Worm (Caenorhabditis elegans) whole organism, L3 larva: ENCODE measurements around the gene B0310.2.

Source experiments
- ama-1 ChIP-seq: fragments of 150-350 bp; optimal IDR thresholded peaks from 2 replicates; lab custom pipeline; 2018
- daf-12 ChIP-seq: fragments of 150-350 bp; optimal IDR thresholded peaks from 2 replicates; lab custom pipeline; 2014; ENCODE audit warnings: missing biosample characterization, missing genetic modification reagents, missing genetic modification characterization
- jun-1 ChIP-seq: fragments of 150-350 bp; optimal IDR thresholded peaks from 2 replicates; lab custom pipeline; 2014; ENCODE audit warnings: missing biosample characterization, missing genetic modification reagents, missing genetic modification characterization
- lsy-12 ChIP-seq: sonication (generic microtip); optimal IDR thresholded peaks from 2 replicates; lab custom pipeline; 2016; ENCODE audit warnings: mild to moderate bottlenecking, missing genetic modification characterization, missing compliant biosample characterization
- nfya-1 ChIP-seq: sonication (generic microtip); optimal IDR thresholded peaks from 2 replicates; lab custom pipeline; 2017; ENCODE audit warnings: missing genetic modification characterization, mild to moderate bottlenecking, missing compliant biosample characterization, antibody characterized with exemption, moderate library complexity; ENCODE audit not compliant: insufficient read depth
- nhr-12 ChIP-seq: fragments of 150-350 bp; optimal IDR thresholded peaks from 2 replicates; lab custom pipeline; 2014; ENCODE audit warnings: missing biosample characterization, missing genetic modification characterization
- nhr-25 ChIP-seq: sonication (generic microtip); optimal IDR thresholded peaks from 2 replicates; lab custom pipeline; 2017; ENCODE audit warnings: missing biosample characterization, missing genetic modification characterization
- nhr-43 ChIP-seq: sonication (generic microtip); optimal IDR thresholded peaks from 2 replicates; lab custom pipeline; 2016; ENCODE audit warnings: mild to moderate bottlenecking, missing genetic modification characterization, missing compliant biosample characterization; ENCODE audit not compliant: poor library complexity, severe bottlenecking
- pqm-1 ChIP-seq: fragments of 150-350 bp; optimal IDR thresholded peaks from 2 replicates; lab custom pipeline; 2017; ENCODE audit warnings: missing biosample characterization, missing genetic modification characterization, inconsistent platforms
- snpc-4 ChIP-seq: fragments of 150-350 bp; optimal IDR thresholded peaks from 2 replicates; lab custom pipeline; 2014; ENCODE audit warnings: missing biosample characterization, missing genetic modification characterization
- unc-39 ChIP-seq: sonication (generic microtip); optimal IDR thresholded peaks from 4 replicates; lab custom pipeline; 2017; ENCODE audit warnings: missing biosample characterization, missing genetic modification characterization
- unc-62 ChIP-seq: fragments of 150-350 bp; sonication (generic microtip); optimal IDR thresholded peaks from 4 replicates; lab custom pipeline; 2014; ENCODE audit warnings: missing biosample characterization, missing genetic modification reagents, missing genetic modification characterization
- ztf-11 ChIP-seq: fragments of 150-350 bp; optimal IDR thresholded peaks from 2 replicates; lab custom pipeline; 2014; ENCODE audit warnings: missing biosample characterization, missing genetic modification characterization

DNA sequence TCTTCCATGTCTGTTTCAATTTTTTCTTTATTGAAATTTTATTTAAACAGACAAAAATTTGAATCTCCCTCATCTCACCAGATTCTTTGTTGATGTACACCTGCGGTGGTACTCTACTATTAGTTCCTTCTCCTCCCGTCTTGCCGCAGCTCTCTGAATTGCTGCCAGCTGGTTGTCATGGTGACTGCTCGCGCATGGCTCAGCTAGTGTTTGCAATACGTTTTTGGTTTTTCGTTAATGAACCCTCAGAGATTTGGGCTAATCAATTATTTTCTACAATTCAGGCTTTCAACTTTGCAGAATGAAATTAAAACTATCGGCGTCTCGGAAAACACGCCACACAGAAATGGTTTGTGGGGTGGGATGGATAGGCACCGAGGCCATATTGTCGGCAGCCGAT, 25.6 kb downstream of the B0310.2 start, which contains the start of gene che-2:
- TF ChIP-seq ama-1 (lab: Kevin White, UChicago): no peak
- no peak for TF ChIP-seq nhr-43 (tag; lab: Kevin White, UChicago)
- TF ChIP-seq nhr-25: no peak
- TF ChIP-seq snpc-4 (tag; lab: Kevin White, UChicago): no peak
- no peak for TF ChIP-seq nfya-1
- TF ChIP-seq pqm-1: no peak
- TF ChIP-seq jun-1 (tag; lab: Kevin White, UChicago): no peak
- TF ChIP-seq ztf-11 (tag; lab: Kevin White, UChicago): no peak
- TF ChIP-seq lsy-12 (tag; lab: Kevin White, UChicago): no peak
- TF ChIP-seq nhr-12 (tag; lab: Kevin White, UChicago): no peak
- TF ChIP-seq daf-12 (tag; lab: Kevin White, UChicago): no peak
- TF ChIP-seq unc-62 (GFP tag; lab: Kevin White, UChicago): no peak
- no peak for TF ChIP-seq unc-39 (tag; lab: Kevin White, UChicago)
